Worm (Caenorhabditis elegans): ENCODE data around the gene W04H10.2.

W04H10.2 gene

DNA sequence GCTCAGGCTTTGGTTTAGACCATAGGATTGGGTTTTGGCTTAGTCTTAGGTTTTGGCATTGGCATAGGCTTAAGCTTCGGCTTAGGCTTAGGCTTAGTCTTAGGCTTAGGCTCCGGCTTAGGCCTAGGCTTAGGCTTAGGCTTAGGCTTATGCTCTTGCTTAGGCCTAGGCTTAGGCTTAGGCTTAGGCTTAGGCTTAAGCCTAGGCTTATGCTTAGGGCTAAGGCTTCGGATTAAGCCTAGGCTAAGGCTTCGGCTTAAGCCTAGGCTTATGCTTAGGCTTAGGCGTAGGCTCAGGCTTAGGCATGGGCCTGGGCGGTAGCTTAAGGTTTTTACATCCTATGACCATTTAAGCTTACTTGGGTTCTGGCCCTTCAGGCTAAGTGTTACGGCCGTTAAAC is 46.0 kb downstream of the W04H10.2 start:
- TF ChIP-seq Y105C5A.15 (GFP tag; IDR thresholded peaks at IDR 0.05) (no peak), unc-62 (GFP tag; optimal IDR thresholded peaks at IDR 0.05 in 1 of 2) (peak in 1 of 2 experiments; percentile 12), unc-62 (tag; optimal IDR thresholded peaks at IDR 0.05) (no peak), pqm-1 (tag; optimal IDR thresholded peaks at IDR 0.05) (no peak), nhr-11 (tag; optimal IDR thresholded peaks at IDR 0.05) (no peak), madf-9 (GFP tag; conservative IDR thresholded peaks at IDR 0.05) (no peak), ama-1 (optimal IDR thresholded peaks at IDR 0.05) (no peak)
